Worm (Caenorhabditis elegans): Measurements from ENCODE around the gene K07H8.7.

DNA sequence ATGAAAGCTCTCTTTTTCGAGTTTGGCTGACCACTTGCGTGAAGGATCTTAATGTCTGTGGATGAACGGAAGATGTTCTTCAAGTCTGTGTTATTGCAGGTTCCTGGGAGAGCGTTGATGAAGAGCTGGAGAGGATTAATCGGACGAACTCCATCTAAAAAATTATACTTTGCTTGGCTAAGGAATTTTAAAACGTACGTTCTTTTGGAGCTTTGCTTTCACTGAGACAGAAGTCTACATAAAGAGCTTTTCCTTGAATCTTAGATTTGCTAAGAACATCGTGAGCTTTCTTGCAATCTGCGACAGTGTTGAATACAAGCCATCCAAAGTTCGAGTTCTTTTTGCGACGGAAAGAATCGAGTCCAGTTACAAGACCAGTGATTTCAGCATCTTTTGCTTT lies 27.5 kb upstream of the K07H8.7 start:
- no peak for TF ChIP-seq egl-27 (tag; optimal IDR thresholded peaks at IDR 0.05)
- TF ChIP-seq zag-1 (tag; optimal IDR thresholded peaks at IDR 0.05): no peak
- TF ChIP-seq ztf-11 (tag; optimal IDR thresholded peaks at IDR 0.05): no peak
- TF ChIP-seq ama-1 (optimal IDR thresholded peaks at IDR 0.05): no peak
- TF ChIP-seq unc-39 (tag; optimal IDR thresholded peaks at IDR 0.05): no peak
- TF ChIP-seq fkh-10 (GFP tag; optimal IDR thresholded peaks at IDR 0.05): no peak
- no peak for TF ChIP-seq nhr-28 (tag; optimal IDR thresholded peaks at IDR 0.05)
- TF ChIP-seq elt-3 (tag; optimal IDR thresholded peaks at IDR 0.05): no peak
- TF ChIP-seq jun-1 (tag; optimal IDR thresholded peaks at IDR 0.05): no peak
- TF ChIP-seq tbx-2 (tag; optimal IDR thresholded peaks at IDR 0.05): no peak
- no peak for TF ChIP-seq snpc-4 (tag; optimal IDR thresholded peaks at IDR 0.05)
- no peak for TF ChIP-seq aly-2 (tag; optimal IDR thresholded peaks at IDR 0.05)
